Worm (Caenorhabditis elegans): ENCODE data around the gene trap-4.
A peak's percentile ranks its signal among the peaks of the same experiment; 100 is the strongest.

The trap-4 gene

ce11 chrIII:11909778-11910177 is 10.8 kb upstream of the trap-4 start, which contains the start of gene faah-4:
faah-4 (minus strand) TSS chrIII:11909878.
- TF ChIP-seq lin-39 (tag; optimal IDR thresholded peaks at IDR 0.05), result no peak

- TF ChIP-seq nhr-23 (tag; optimal IDR thresholded peaks at IDR 0.05) (no peak), lin-11 (tag; optimal IDR thresholded peaks at IDR 0.05) (no peak), mbf-1 (tag; optimal IDR thresholded peaks at IDR 0.05) (no peak), Y55F3AM.14 (GFP tag; optimal IDR thresholded peaks at IDR 0.05) (no peak), ztf-1 (GFP tag; conservative IDR thresholded peaks at IDR 0.05) (no peak), R02D3.7 (tag; optimal IDR thresholded peaks at IDR 0.05) (no peak), lin-13 (GFP tag; optimal IDR thresholded peaks at IDR 0.05) (no peak), ceh-16 (tag; optimal IDR thresholded peaks at IDR 0.05) (no peak), ama-1 (optimal IDR thresholded peaks at IDR 0.05) (no peak), gmeb-1 (tag; optimal IDR thresholded peaks at IDR 0.05) (no peak), unc-62 (GFP tag; optimal IDR thresholded peaks at IDR 0.05) (no peak), nhr-11 (tag; optimal IDR thresholded peaks at IDR 0.05) (no peak), zag-1 (tag; optimal IDR thresholded peaks at IDR 0.05) (no peak)
Measured at ce11 chrIII:11914220-11914619, 6.3 kb upstream of the trap-4 start, which contains the start of gene Y56A3A.16. Y56A3A.16 (minus strand) TSS chrIII:11914320.

DNA sequence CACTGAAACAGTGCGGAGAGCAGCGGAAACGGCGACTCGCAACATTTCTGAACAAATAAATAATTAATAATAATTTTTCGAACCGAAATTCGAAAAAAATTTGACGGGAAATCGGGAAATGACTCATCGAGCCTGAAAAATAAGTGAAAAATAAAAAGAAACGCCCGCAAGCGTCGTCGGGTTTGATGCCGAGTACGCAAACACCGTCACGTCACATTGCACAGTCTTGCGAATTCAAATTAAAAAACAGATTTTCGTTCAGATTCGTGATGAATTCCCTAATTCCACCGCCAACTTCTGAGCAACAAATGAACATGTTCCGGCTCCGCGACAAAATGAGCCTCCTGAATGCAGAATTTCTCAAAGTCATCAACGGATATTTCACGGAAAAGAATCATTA is 4.9 kb upstream of the trap-4 start, which contains the start of the genes ndab-1 and npp-16:
Gene ndab-1 (minus strand): TSS at position 47 of the 400 bp plus-strand sequence.
Gene npp-16 (plus strand): TSS at position 263 of the 400 bp plus-strand sequence.
- TF ChIP-seq nhr-129 (tag; optimal IDR thresholded peaks at IDR 0.05) (no peak), ztf-11 (tag; optimal IDR thresholded peaks at IDR 0.05) (no peak), R02D3.7 (tag; optimal IDR thresholded peaks at IDR 0.05) (no peak), elt-3 (tag; optimal IDR thresholded peaks at IDR 0.05) (no peak), fos-1 (tag; optimal IDR thresholded peaks at IDR 0.05) (peak; percentile 12), nhr-23 (tag; optimal IDR thresholded peaks at IDR 0.05) (no peak), mbf-1 (tag; optimal IDR thresholded peaks at IDR 0.05) (no peak), C34F6.9 (tag; optimal IDR thresholded peaks at IDR 0.05) (peak; percentile 7), lin-13 (GFP tag; optimal IDR thresholded peaks at IDR 0.05) (peak; percentile 27), mdl-1 (tag; optimal IDR thresholded peaks at IDR 0.05) (no peak), nhr-11 (tag; optimal IDR thresholded peaks at IDR 0.05) (no peak), lsy-2 (tag; optimal IDR thresholded peaks at IDR 0.05) (peak; percentile 41 to 55), nhr-237 (tag; optimal IDR thresholded peaks at IDR 0.05) (no peak), unc-62 (GFP tag; optimal IDR thresholded peaks at IDR 0.05) (no peak), mab-5 (tag; optimal IDR thresholded peaks at IDR 0.05) (no peak), skn-1 (tag; optimal IDR thresholded peaks at IDR 0.05) (no peak), sma-3 (GFP tag; optimal IDR thresholded peaks at IDR 0.05) (no peak), sma-9 (GFP tag; optimal IDR thresholded peaks at IDR 0.05) (no peak), sma-9 (tag; optimal IDR thresholded peaks at IDR 0.05) (no peak), unc-55 (GFP tag; optimal IDR thresholded peaks at IDR 0.05) (peak; percentile 56), ceh-82 (tag; optimal IDR thresholded peaks at IDR 0.05) (no peak), elt-1 (tag; optimal IDR thresholded peaks at IDR 0.05) (no peak), nhr-21 (tag; optimal IDR thresholded peaks at IDR 0.05) (no peak), nhr-10 (tag; optimal IDR thresholded peaks at IDR 0.05) (no peak), blmp-1 (tag; optimal IDR thresholded peaks at IDR 0.05; ENCODE audit: insufficient read depth) (no peak), ztf-1 (GFP tag; conservative IDR thresholded peaks at IDR 0.05) (no peak), ztf-4 (tag; optimal IDR thresholded peaks at IDR 0.05) (no peak), alr-1 (tag; optimal IDR thresholded peaks at IDR 0.05) (no peak), F13H6.1 (tag; optimal IDR thresholded peaks at IDR 0.05) (peak; percentile 11), snpc-4 (tag; optimal IDR thresholded peaks at IDR 0.05) (no peak), Y55F3AM.14 (GFP tag; optimal IDR thresholded peaks at IDR 0.05) (no peak), nhr-77 (tag; optimal IDR thresholded peaks at IDR 0.05) (no peak), nhr-25 (tag; optimal IDR thresholded peaks at IDR 0.05) (no peak), gmeb-1 (tag; optimal IDR thresholded peaks at IDR 0.05) (peak; percentile 49), aly-2 (tag; optimal IDR thresholded peaks at IDR 0.05) (no peak), sem-4 (tag; optimal IDR thresholded peaks at IDR 0.05) (no peak), peb-1 (tag; optimal IDR thresholded peaks at IDR 0.05) (no peak), lin-39 (tag; optimal IDR thresholded peaks at IDR 0.05) (no peak), dmd-4 (tag; optimal IDR thresholded peaks at IDR 0.05) (no peak), nhr-6 (tag; optimal IDR thresholded peaks at IDR 0.05) (no peak), unc-39 (tag; optimal IDR thresholded peaks at IDR 0.05) (no peak), egl-27 (tag; optimal IDR thresholded peaks at IDR 0.05) (no peak), zag-1 (tag; optimal IDR thresholded peaks at IDR 0.05) (no peak), ZK546.5 (tag; optimal IDR thresholded peaks at IDR 0.05) (no peak), ama-1 (optimal IDR thresholded peaks at IDR 0.05) (no peak), ceh-16 (tag; optimal IDR thresholded peaks at IDR 0.05) (no peak), lin-11 (tag; optimal IDR thresholded peaks at IDR 0.05) (no peak), crh-2 (tag; optimal IDR thresholded peaks at IDR 0.05) (no peak), nhr-12 (tag; optimal IDR thresholded peaks at IDR 0.05) (no peak)

Data from whole organism, L2 larva.